Worm (Caenorhabditis elegans) whole organism, L1 larva: Measurements from ENCODE around the gene R13H4.2.

Source experiments
- C04F5.9 ChIP-seq: sonication (generic microtip); optimal IDR thresholded peaks from 2 replicates; lab custom pipeline; 2016; ENCODE audit warnings: missing genetic modification characterization, missing compliant biosample characterization
- C16A3.4 ChIP-seq: fragments of 150-350 bp; optimal IDR thresholded peaks from 2 replicates; lab custom pipeline; 2014; ENCODE audit warnings: missing biosample characterization, missing genetic modification characterization
- blmp-1 ChIP-seq: fragments of 150-350 bp; optimal IDR thresholded peaks from 2 replicates; lab custom pipeline; 2014; ENCODE audit warnings: missing biosample characterization, missing genetic modification characterization
- ces-1 ChIP-seq: fragments of 150-350 bp; optimal IDR thresholded peaks from 2 replicates; lab custom pipeline; 2014; ENCODE audit warnings: missing biosample characterization, missing genetic modification reagents, missing genetic modification characterization
- dpl-1 ChIP-seq, 3 experiments: fragments of 150-350 bp in 2 of 3; sonication (generic microtip) in 1 of 3; optimal IDR thresholded peaks; 2 replicates each; lab custom pipeline; 2014 to 2017; ENCODE audit warnings: missing biosample characterization in 3 of 3, missing genetic modification characterization in 3 of 3, missing genetic modification reagents in 3 of 3
- efl-1 ChIP-seq, 4 experiments: fragments of 150-350 bp; optimal IDR thresholded peaks in 3 of 4; peaks in 1 of 4; 1 replicate in 1 of 4; 2 replicates in 3 of 4; lab custom pipeline; 2014; ENCODE audit warnings: missing biosample characterization in 2 of 4, missing genetic modification characterization in 2 of 4, missing genetic modification reagents in 2 of 4
- egl-13 ChIP-seq: sonication (generic microtip); optimal IDR thresholded peaks from 2 replicates; lab custom pipeline; 2016; ENCODE audit warnings: missing genotype, missing genetic modification reagents, missing genetic modification characterization, missing compliant biosample characterization
- egl-27 ChIP-seq, 2 experiments: fragments of 150-350 bp in 1 of 2; sonication (generic microtip); optimal IDR thresholded peaks; 3 replicates each; lab custom pipeline; 2017 to 2018; ENCODE audit warnings: missing biosample characterization in 2 of 2, missing genetic modification characterization in 2 of 2, missing genetic modification reagents in 2 of 2
- elt-2 ChIP-seq: sonication (generic microtip); optimal IDR thresholded peaks from 2 replicates; lab custom pipeline; 2016; ENCODE audit warnings: missing genetic modification characterization, mild to moderate bottlenecking, inconsistent platforms, missing compliant biosample characterization, missing genetic modification reagents
- ets-5 ChIP-seq: fragments of 200-800 bp; sonication (Bioruptor generic); IDR thresholded peaks from 2 replicates; pipeline ENCODE4 v1.3.6; 2022; ENCODE audit warnings: missing genetic modification characterization, missing compliant biosample characterization
- grh-1 ChIP-seq: fragments of 200-800 bp; sonication (Bioruptor generic); IDR thresholded peaks from 2 replicates; pipeline ENCODE4 v1.3.6; 2022; ENCODE audit warnings: missing genetic modification reagents, missing genetic modification characterization, missing compliant biosample characterization
- hlh-17 ChIP-seq: fragments of 200-800 bp; sonication (Bioruptor generic); optimal IDR thresholded peaks from 2 replicates; lab custom pipeline; 2018; ENCODE audit warnings: missing genetic modification characterization, mild to moderate bottlenecking, missing compliant biosample characterization, moderate library complexity, borderline replicate concordance
- hlh-4 ChIP-seq: sonication (generic microtip); optimal IDR thresholded peaks from 2 replicates; lab custom pipeline; 2016; ENCODE audit warnings: mild to moderate bottlenecking, missing genetic modification characterization, missing compliant biosample characterization
- hpl-2 ChIP-seq: fragments of 150-350 bp; optimal IDR thresholded peaks from 2 replicates; lab custom pipeline; 2014; ENCODE audit warnings: missing biosample characterization, missing genetic modification reagents, missing genetic modification characterization
- irx-1 ChIP-seq: sonication (generic microtip); optimal IDR thresholded peaks from 2 replicates; lab custom pipeline; 2016; ENCODE audit warnings: missing genetic modification characterization, missing compliant biosample characterization
- isw-1 ChIP-seq: fragments of 200-800 bp; sonication (Bioruptor generic); IDR thresholded peaks from 2 replicates; pipeline ENCODE4 v1.3.6; 2022; ENCODE audit warnings: missing genetic modification characterization, missing compliant biosample characterization
- jun-1 ChIP-seq: fragments of 150-350 bp; optimal IDR thresholded peaks from 2 replicates; lab custom pipeline; 2014; ENCODE audit warnings: missing biosample characterization, missing genetic modification reagents, missing genetic modification characterization
- lin-13 ChIP-seq: fragments of 150-350 bp; optimal IDR thresholded peaks from 2 replicates; lab custom pipeline; 2014; ENCODE audit warnings: missing biosample characterization, missing genetic modification reagents, missing genetic modification characterization
- lin-14 ChIP-seq: fragments of 200-800 bp; sonication (Bioruptor generic); optimal IDR thresholded peaks from 2 replicates; lab custom pipeline; 2018; ENCODE audit warnings: mild to moderate bottlenecking, missing genetic modification characterization, moderate library complexity, missing compliant biosample characterization
- lin-15B ChIP-seq: fragments of 150-350 bp; sonication (generic microtip); optimal IDR thresholded peaks from 3 replicates; lab custom pipeline; 2014; ENCODE audit warnings: missing biosample characterization, missing genetic modification characterization
- lin-35 ChIP-seq, 2 experiments: fragments of 150-350 bp; optimal IDR thresholded peaks; 2 replicates each; lab custom pipeline; 2014; ENCODE audit warnings: missing biosample characterization in 2 of 2, missing genetic modification characterization in 2 of 2, missing genetic modification reagents in 2 of 2
- lsy-2 ChIP-seq, 2 experiments: fragments of 150-350 bp; optimal IDR thresholded peaks; 2 replicates each; lab custom pipeline; 2014; ENCODE audit warnings: missing biosample characterization in 2 of 2, missing genetic modification characterization in 2 of 2
- mab-9 ChIP-seq: fragments of 200-800 bp; sonication (Bioruptor generic); IDR thresholded peaks from 2 replicates; pipeline ENCODE4 v1.3.6; 2022; ENCODE audit warnings: missing genetic modification reagents, missing genetic modification characterization, missing compliant biosample characterization
- mef-2 ChIP-seq: fragments of 150-350 bp; optimal IDR thresholded peaks from 2 replicates; lab custom pipeline; 2014; ENCODE audit warnings: missing biosample characterization, missing genetic modification characterization
- nhr-12 ChIP-seq: sonication (generic microtip); optimal IDR thresholded peaks from 2 replicates; lab custom pipeline; 2017; ENCODE audit warnings: missing biosample characterization, missing genetic modification characterization
- nhr-20 ChIP-seq: sonication (generic microtip); optimal IDR thresholded peaks from 2 replicates; lab custom pipeline; 2016; ENCODE audit warnings: mild to moderate bottlenecking, missing genetic modification characterization, missing compliant biosample characterization
- nhr-237 ChIP-seq: fragments of 150-350 bp; optimal IDR thresholded peaks from 2 replicates; lab custom pipeline; 2014; ENCODE audit warnings: missing biosample characterization, missing genetic modification characterization
- nhr-28 ChIP-seq: fragments of 150-350 bp; optimal IDR thresholded peaks from 2 replicates; lab custom pipeline; 2014; ENCODE audit warnings: missing biosample characterization, missing genetic modification characterization
- nhr-47 ChIP-seq: sonication (generic microtip); optimal IDR thresholded peaks from 2 replicates; lab custom pipeline; 2016; ENCODE audit warnings: mild to moderate bottlenecking, missing genetic modification characterization, moderate library complexity, missing compliant biosample characterization
- nhr-71 ChIP-seq: sonication (generic microtip); optimal IDR thresholded peaks from 2 replicates; lab custom pipeline; 2016; ENCODE audit warnings: mild to moderate bottlenecking, missing genetic modification characterization, moderate library complexity, missing compliant biosample characterization
- nhr-76 ChIP-seq: sonication (generic microtip); optimal IDR thresholded peaks from 2 replicates; lab custom pipeline; 2017; ENCODE audit warnings: missing biosample characterization, missing genetic modification characterization
- nhr-77 ChIP-seq: fragments of 150-350 bp; optimal IDR thresholded peaks from 2 replicates; lab custom pipeline; 2014; ENCODE audit warnings: missing biosample characterization, missing genetic modification characterization
- nhr-84 ChIP-seq: sonication (generic microtip); optimal IDR thresholded peaks from 2 replicates; lab custom pipeline; 2017; ENCODE audit warnings: missing biosample characterization, missing genetic modification characterization
- nhr-85 ChIP-seq: sonication (generic microtip); peaks from one replicate; lab custom pipeline; 2016; ENCODE audit warnings: missing genetic modification characterization, inconsistent platforms, missing compliant biosample characterization
- pag-3 ChIP-seq: sonication (generic microtip); optimal IDR thresholded peaks from 2 replicates; lab custom pipeline; 2017; ENCODE audit warnings: missing genetic modification characterization, mild to moderate bottlenecking, missing compliant biosample characterization, antibody characterized with exemption, borderline replicate concordance; ENCODE audit not compliant: insufficient read depth
- pax-3 ChIP-seq: fragments of 200-800 bp; sonication (Bioruptor generic); optimal IDR thresholded peaks from 2 replicates; lab custom pipeline; 2018; ENCODE audit warnings: mild to moderate bottlenecking, missing genetic modification characterization, moderate library complexity, missing compliant biosample characterization
- pqm-1 ChIP-seq: sonication (generic microtip); optimal IDR thresholded peaks from 3 replicates; lab custom pipeline; 2017; ENCODE audit warnings: missing biosample characterization, missing genetic modification characterization
- rnt-1 ChIP-seq: sonication (generic microtip); optimal IDR thresholded peaks from 2 replicates; lab custom pipeline; 2016; ENCODE audit warnings: mild to moderate bottlenecking, missing genetic modification characterization, moderate library complexity, missing compliant biosample characterization
- skn-1 ChIP-seq: fragments of 150-350 bp; optimal IDR thresholded peaks from 2 replicates; lab custom pipeline; 2014; ENCODE audit warnings: missing biosample characterization, missing genetic modification characterization
- snpc-4 ChIP-seq: fragments of 150-350 bp; optimal IDR thresholded peaks from 2 replicates; lab custom pipeline; 2014; ENCODE audit warnings: missing biosample characterization, missing genetic modification characterization
- snu-23 ChIP-seq: sonication (generic microtip); optimal IDR thresholded peaks from 2 replicates; lab custom pipeline; 2016; ENCODE audit warnings: missing genetic modification characterization, missing compliant biosample characterization
- sptf-1 ChIP-seq: fragments of 150-350 bp; optimal IDR thresholded peaks from 2 replicates; lab custom pipeline; 2014; ENCODE audit warnings: missing biosample characterization, missing genetic modification characterization
- sup-37 ChIP-seq: fragments of 200-800 bp; sonication (Bioruptor generic); optimal IDR thresholded peaks from 2 replicates; lab custom pipeline; 2018; ENCODE audit warnings: mild to moderate bottlenecking, missing genetic modification characterization, missing compliant biosample characterization
- swsn-7 ChIP-seq: sonication (generic microtip); optimal IDR thresholded peaks from 2 replicates; lab custom pipeline; 2016; ENCODE audit warnings: missing genetic modification characterization, missing compliant biosample characterization
- tbx-2 ChIP-seq: sonication (generic microtip); optimal IDR thresholded peaks from 2 replicates; lab custom pipeline; 2016; ENCODE audit warnings: missing genetic modification characterization, missing compliant biosample characterization
- unc-130 ChIP-seq: fragments of 150-350 bp; optimal IDR thresholded peaks from 2 replicates; lab custom pipeline; 2017; ENCODE audit warnings: missing biosample characterization, missing genetic modification characterization, inconsistent platforms
- unc-98 ChIP-seq: fragments of 200-800 bp; sonication (Bioruptor generic); IDR thresholded peaks from 2 replicates; pipeline ENCODE4 v1.3.6; 2022; ENCODE audit warnings: missing genetic modification characterization, missing compliant biosample characterization
- zip-4 ChIP-seq: fragments of 200-800 bp; sonication (Bioruptor generic); optimal IDR thresholded peaks from 2 replicates; lab custom pipeline; 2018; ENCODE audit warnings: mild to moderate bottlenecking, missing genetic modification characterization, moderate library complexity, missing compliant biosample characterization
- ztf-11 ChIP-seq, 2 experiments: sonication (generic microtip); optimal IDR thresholded peaks; 2 replicates each; lab custom pipeline; 2016 to 2017; ENCODE audit warnings: missing genetic modification characterization in 2 of 2, missing biosample characterization in 1 of 2, missing compliant biosample characterization in 1 of 2
- ztf-4 ChIP-seq: fragments of 150-350 bp; optimal IDR thresholded peaks from 2 replicates; lab custom pipeline; 2014; ENCODE audit warnings: missing biosample characterization, missing genetic modification characterization

The R13H4.2 gene

DNA sequence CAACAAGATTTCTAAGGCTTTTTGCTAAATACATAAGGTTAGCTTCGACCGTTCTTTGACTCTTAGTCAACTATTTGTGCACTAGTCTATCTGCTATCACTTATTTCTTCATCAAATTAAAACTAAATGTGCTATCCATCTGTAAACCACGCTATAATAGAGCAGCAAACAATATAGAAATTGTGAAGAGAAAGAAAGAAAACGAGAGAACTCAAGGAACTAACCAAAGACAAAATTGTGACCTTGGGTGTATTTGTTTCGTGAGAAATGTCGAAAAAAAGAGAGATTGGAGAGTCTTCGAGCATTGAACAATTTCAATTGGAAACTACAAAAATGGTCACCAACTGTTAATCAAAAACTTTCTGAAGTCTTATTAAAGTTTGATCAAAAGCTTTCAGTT, 48.9 kb downstream of the R13H4.2 start (continued):
- TF ChIP-seq nhr-76 (tag; lab: Kevin White, UChicago) (no peak), ets-5 (GFP tag; lab: Robert Waterston, UW) (no peak), grh-1 (GFP tag; lab: Robert Waterston, UW) (no peak), snu-23 (GFP tag; lab: Kevin White, UChicago) (peak; percentile 40), nhr-84 (tag; lab: Kevin White, UChicago) (no peak), skn-1 (no peak), nhr-12 (no peak), hlh-4 (no peak), swsn-7 (tag; lab: Kevin White, UChicago) (no peak), ztf-11 (tag; optimal IDR thresholded peaks at IDR 0.05; lab: Kevin White, UChicago) (no peak)

DNA sequence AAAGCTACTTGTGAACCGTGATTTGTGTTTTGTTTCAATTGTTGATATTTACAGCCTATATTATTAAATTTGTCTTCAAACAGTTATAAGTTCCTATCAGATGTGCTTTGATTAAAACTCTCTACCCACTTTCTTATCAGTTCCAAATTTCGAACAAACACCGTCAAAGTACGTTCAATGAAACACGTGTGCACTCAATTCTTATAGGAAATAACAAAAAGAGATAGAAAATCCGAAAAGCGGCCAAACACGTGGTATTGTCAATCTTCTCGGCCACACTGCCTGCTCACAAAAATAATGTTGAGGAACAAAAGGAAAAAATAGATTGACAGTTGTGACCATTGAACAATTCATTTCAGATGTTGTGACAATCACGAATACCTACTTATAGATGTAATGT, 49.7 kb downstream of the R13H4.2 start:
- TF ChIP-seq ets-5 (GFP tag; lab: Robert Waterston, UW): no peak
- peak; percentile 90 for TF ChIP-seq tbx-2
- peak; percentile 62 for TF ChIP-seq swsn-7 (tag; lab: Kevin White, UChicago)
- no peak for TF ChIP-seq zip-4
- TF ChIP-seq nhr-85 (tag; lab: Kevin White, UChicago): peak; percentile 90
- TF ChIP-seq lin-14 (GFP tag; lab: Kevin White, UChicago): peak; percentile 94
- TF ChIP-seq C04F5.9 (tag; lab: Kevin White, UChicago): peak; percentile 0
- no peak for TF ChIP-seq ces-1
- TF ChIP-seq mef-2 (tag; lab: Kevin White, UChicago): no peak
- TF ChIP-seq efl-1 (optimal IDR thresholded peaks at IDR 0.05; lab: Kevin White, UChicago): peak; percentile 7 to 23
- TF ChIP-seq efl-1 (GFP tag; optimal IDR thresholded peaks at IDR 0.05 in 1 of 2; lab: Kevin White, UChicago): peak; percentile 5 to 80
- TF ChIP-seq dpl-1 (GFP tag; optimal IDR thresholded peaks at IDR 0.05; lab: Kevin White, UChicago): peak in 2 of 3 experiments; percentile 24 to 51
- no peak for TF ChIP-seq lin-15B (tag; lab: Kevin White, UChicago)
- TF ChIP-seq elt-2 (tag; lab: Kevin White, UChicago): peak; percentile 91
- TF ChIP-seq isw-1: no peak
- TF ChIP-seq blmp-1 (tag; lab: Kevin White, UChicago): peak; percentile 54
- no peak for TF ChIP-seq unc-98 (GFP tag; lab: Robert Waterston, UW)
- peak; percentile 96 for TF ChIP-seq nhr-71 (tag; lab: Kevin White, UChicago)
- peak; percentile 58 for TF ChIP-seq lin-13 (GFP tag; lab: Kevin White, UChicago)
- TF ChIP-seq ztf-4 (tag; lab: Kevin White, UChicago): peak; percentile 50
- TF ChIP-seq egl-27 (tag; optimal IDR thresholded peaks at IDR 0.05; lab: Kevin White, UChicago): no peak
- TF ChIP-seq lsy-2 (tag; optimal IDR thresholded peaks at IDR 0.05; lab: Kevin White, UChicago): peak; percentile 51 to 56
- peak; percentile 75 for TF ChIP-seq rnt-1 (tag; lab: Kevin White, UChicago)
- no peak for TF ChIP-seq nhr-237
- peak; percentile 83 for TF ChIP-seq unc-130
- peak; percentile 97 for TF ChIP-seq nhr-20
- peak; percentile 91 for TF ChIP-seq snu-23 (GFP tag; lab: Kevin White, UChicago)
- TF ChIP-seq C16A3.4: peak; percentile 61
- TF ChIP-seq nhr-77 (tag; lab: Kevin White, UChicago): peak; percentile 36
- TF ChIP-seq irx-1 (tag; lab: Kevin White, UChicago): peak; percentile 13
- TF ChIP-seq sup-37: peak; percentile 39
- TF ChIP-seq lin-35 (GFP tag; optimal IDR thresholded peaks at IDR 0.05; lab: Kevin White, UChicago): peak in 1 of 2 experiments; percentile 81
- TF ChIP-seq nhr-47 (tag; lab: Kevin White, UChicago): peak; percentile 60
- TF ChIP-seq hlh-17 (GFP tag; lab: Kevin White, UChicago): no peak
- TF ChIP-seq pag-3 (tag; lab: Kevin White, UChicago): no peak
- TF ChIP-seq mab-9: no peak
- TF ChIP-seq snpc-4: peak; percentile 31
- peak; percentile 21 for TF ChIP-seq pax-3 (tag; lab: Kevin White, UChicago)
- no peak for TF ChIP-seq nhr-76 (tag; lab: Kevin White, UChicago)
- peak; percentile 41; the same call in 1 of the 2 replicates for TF ChIP-seq grh-1 (GFP tag; lab: Robert Waterston, UW)
- no peak for TF ChIP-seq sptf-1 (tag; lab: Kevin White, UChicago)
- peak; percentile 23 for TF ChIP-seq jun-1 (tag; lab: Kevin White, UChicago)
- no peak for TF ChIP-seq hlh-4
- TF ChIP-seq egl-13 (tag; lab: Kevin White, UChicago): no peak
- no peak for TF ChIP-seq hpl-2 (GFP tag; lab: Kevin White, UChicago)
- TF ChIP-seq nhr-28: no peak
- no peak for TF ChIP-seq pqm-1 (tag; lab: Kevin White, UChicago)
